Worm (Caenorhabditis elegans) whole organism, dauer: ENCODE data around the gene lmbr-1.
"Not testable (repeated sequence)": the region's sequence is repeated elsewhere in the genome, so short reads cannot be mapped to it uniquely, and the experiment has no call there.

ENCODE experiments used
- unc-62 ChIP-seq: sonication (generic microtip); optimal IDR thresholded peaks from 2 replicates; lab custom pipeline; 2017; ENCODE audit warnings: missing biosample characterization, missing genetic modification reagents, missing genetic modification characterization

Gene lmbr-1

ce11 chrIII:8371595-8372305, at the start of gene lmbr-1:
Gene lmbr-1 (plus strand): TSS chrIII:8372255.
- TF ChIP-seq unc-62 (GFP tag; lab: Kevin White, UChicago) = no peak

- TF ChIP-seq unc-62 (GFP tag; lab: Kevin White, UChicago) = no peak
Measured at ce11 chrIII:8322645-8323213, 49.3 kb upstream of the lmbr-1 start, which contains the start of gene F10E9.1. Gene F10E9.1 (plus strand): TSS chrIII:8323163.

ce11 chrIII:8324412-8324811, 47.6 kb upstream of the lmbr-1 start, which contains the start of gene F10E9.12:
Gene F10E9.12 (plus strand): TSS chrIII:8324542.
- TF ChIP-seq unc-62 (GFP tag; lab: Kevin White, UChicago) = no peak

ce11 chrIII:8325574-8326513, 46.2 kb upstream of the lmbr-1 start, which contains the start of gene ZC262.13:
Gene ZC262.13 (plus strand): TSS chrIII:8326214.
- no peak for TF ChIP-seq unc-62 (GFP tag; lab: Kevin White, UChicago)

ce11 chrIII:8331211-8331610, 40.8 kb upstream of the lmbr-1 start, which contains the start of gene iglr-2:
Gene iglr-2 (minus strand): TSS chrIII:8331311.
- no peak for TF ChIP-seq unc-62 (GFP tag; lab: Kevin White, UChicago)

- no peak for TF ChIP-seq unc-62 (GFP tag; lab: Kevin White, UChicago)
Measured at ce11 chrIII:8331779-8332178, 40.3 kb upstream of the lmbr-1 start, which contains the start of the genes mrps-18A and ZC262.2. Gene mrps-18A (minus strand): TSS chrIII:8331919. Gene ZC262.2 (plus strand): TSS chrIII:8332062.

ce11 chrIII:8334432-8334831, 37.6 kb upstream of the lmbr-1 start, which contains the start of gene ZC262.4:
Gene ZC262.4 (minus strand): TSS chrIII:8334532.
- TF ChIP-seq unc-62 (GFP tag; lab: Kevin White, UChicago) = no peak

- TF ChIP-seq unc-62 (GFP tag; lab: Kevin White, UChicago) = not testable (repeated sequence)
Measured at ce11 chrIII:8339372-8339771, 32.7 kb upstream of the lmbr-1 start, which contains the start of gene clc-28. Gene clc-28 (minus strand): TSS chrIII:8339472.

ce11 chrIII:8344283-8344682, 27.8 kb upstream of the lmbr-1 start, which contains the start of gene ZC262.7:
Gene ZC262.7 (minus strand): TSS chrIII:8344336.
- TF ChIP-seq unc-62 (GFP tag; lab: Kevin White, UChicago) = not testable (repeated sequence)

ce11 chrIII:8347822-8348221, 24.2 kb upstream of the lmbr-1 start, which contains the start of gene clc-29:
Gene clc-29 (minus strand): TSS chrIII:8347922.
- not testable (repeated sequence) for TF ChIP-seq unc-62 (GFP tag; lab: Kevin White, UChicago)

- TF ChIP-seq unc-62 (GFP tag; lab: Kevin White, UChicago) = no peak
Measured at ce11 chrIII:8354644-8355461, 17.2 kb upstream of the lmbr-1 start, which contains the start of gene unc-116. Gene unc-116 (minus strand): TSS chrIII:8355174.

ce11 chrIII:8355462-8355815, 16.6 kb upstream of the lmbr-1 start:
- TF ChIP-seq unc-62 (GFP tag; lab: Kevin White, UChicago) = no peak

ce11 chrIII:8356407-8356881, 15.6 kb upstream of the lmbr-1 start:
- TF ChIP-seq unc-62 (GFP tag; lab: Kevin White, UChicago) = no peak

- TF ChIP-seq unc-62 (GFP tag; lab: Kevin White, UChicago) = no peak
Measured at ce11 chrIII:8358213-8358672, 13.8 kb upstream of the lmbr-1 start, which contains the start of the genes R05D3.8 and rfp-1. Gene R05D3.8 (minus strand): TSS chrIII:8358327. Gene rfp-1 (plus strand): TSS chrIII:8358622.
